Fruit fly (Drosophila melanogaster) whole organism, pupa: ENCODE data around the gene CG6142.

Experiments used
- CG10348 ChIP-seq: fragments of 200-800 bp; sonication (Bioruptor generic); IDR thresholded peaks from 2 replicates; pipeline ENCODE4 v1.3.6; 2022; ENCODE audit warnings: missing biosample characterization, missing genetic modification characterization
- CG12605 ChIP-seq: fragments of 200-800 bp; sonication (Bioruptor generic); IDR thresholded peaks from 2 replicates; pipeline ENCODE4 v1.3.6; 2022; ENCODE audit warnings: missing biosample characterization, missing genetic modification characterization
- CG13204 ChIP-seq: fragments of 200-800 bp; sonication (Bioruptor generic); optimal IDR thresholded peaks from 2 replicates; lab custom pipeline; 2018; ENCODE audit warnings: missing biosample characterization, mild to moderate bottlenecking, missing genetic modification characterization, moderate library complexity
- CG14655 ChIP-seq: fragments of 200-800 bp; sonication (Bioruptor generic); optimal IDR thresholded peaks from 3 replicates; lab custom pipeline; 2017; ENCODE audit warnings: mild to moderate bottlenecking, missing biosample characterization, missing genetic modification reagents, missing genetic modification characterization
- CG15710 ChIP-seq: fragments of 200-800 bp; sonication (Bioruptor generic); optimal IDR thresholded peaks from 2 replicates; lab custom pipeline; 2018; ENCODE audit warnings: missing biosample characterization, mild to moderate bottlenecking, missing genetic modification characterization, moderate library complexity
- CG17806 ChIP-seq: fragments of 200-800 bp; sonication (Bioruptor generic); optimal IDR thresholded peaks from 2 replicates; lab custom pipeline; 2018; ENCODE audit warnings: missing biosample characterization, mild to moderate bottlenecking, missing genetic modification characterization, moderate library complexity
- CG32121 ChIP-seq: fragments of 200-800 bp; sonication (Bioruptor generic); IDR thresholded peaks from 2 replicates; pipeline ENCODE4 v1.3.6; 2022; ENCODE audit warnings: missing biosample characterization, missing genetic modification characterization
- CG34367 ChIP-seq: fragments of 200-800 bp; sonication (Bioruptor generic); optimal IDR thresholded peaks from 2 replicates; lab custom pipeline; 2018; ENCODE audit warnings: missing biosample characterization, mild to moderate bottlenecking, missing genetic modification characterization
- CG4496 ChIP-seq: fragments of 200-800 bp; sonication (Bioruptor generic); IDR thresholded peaks from 3 replicates; pipeline ENCODE4 v1.3.6; 2022; ENCODE audit warnings: missing biosample characterization, missing genetic modification characterization
- CG8159 ChIP-seq: fragments of 200-800 bp; sonication (Bioruptor generic); optimal IDR thresholded peaks from 3 replicates; lab custom pipeline; 2018; ENCODE audit warnings: missing biosample characterization, mild to moderate bottlenecking, missing genetic modification characterization, moderate library complexity
- CG8301 ChIP-seq: fragments of 200-800 bp; sonication (Bioruptor generic); optimal IDR thresholded peaks from 2 replicates; lab custom pipeline; 2018; ENCODE audit warnings: missing biosample characterization, mild to moderate bottlenecking, missing genetic modification characterization
- CG9948 ChIP-seq: fragments of 200-800 bp; sonication (Bioruptor generic); optimal IDR thresholded peaks from 2 replicates; lab custom pipeline; 2018; ENCODE audit warnings: missing biosample characterization, mild to moderate bottlenecking, missing genetic modification characterization, moderate library complexity
- D1 ChIP-seq: fragments of 200-800 bp; sonication (Bioruptor generic); optimal IDR thresholded peaks from 2 replicates; lab custom pipeline; 2018; ENCODE audit warnings: missing biosample characterization, mild to moderate bottlenecking, missing genetic modification characterization, moderate library complexity
- EcR ChIP-seq: fragments of 200-800 bp; sonication (Bioruptor generic); optimal IDR thresholded peaks from 3 replicates; lab custom pipeline; 2019; ENCODE audit warnings: missing biosample characterization, missing genetic modification characterization, mild to moderate bottlenecking, moderate library complexity, missing genetic modification reagents
- Ets98B ChIP-seq: fragments of 200-800 bp; sonication (Bioruptor generic); IDR thresholded peaks from 2 replicates; pipeline ENCODE4 v1.3.6; 2022; ENCODE audit warnings: missing biosample characterization, missing genetic modification characterization
- Pif1A ChIP-seq: fragments of 200-800 bp; sonication (Bioruptor generic); optimal IDR thresholded peaks from 3 replicates; lab custom pipeline; 2016; ENCODE audit warnings: missing biosample characterization, missing genetic modification characterization
- Pif1B ChIP-seq: fragments of 200-800 bp; sonication (Bioruptor generic); optimal IDR thresholded peaks from 3 replicates; lab custom pipeline; 2016; ENCODE audit warnings: missing biosample characterization, missing genetic modification characterization
- Snoo ChIP-seq: fragments of 200-800 bp; sonication (Bioruptor generic); optimal IDR thresholded peaks from 3 replicates; lab custom pipeline; 2017; ENCODE audit warnings: missing biosample characterization, mild to moderate bottlenecking, missing genetic modification characterization, inconsistent platforms
- fd96Ca ChIP-seq: fragments of 200-800 bp; sonication (Bioruptor generic); IDR thresholded peaks from 3 replicates; pipeline ENCODE4 v1.3.6; 2022; ENCODE audit warnings: missing biosample characterization, missing genetic modification characterization
- gl ChIP-seq: fragments of 200-800 bp; sonication (Bioruptor generic); optimal IDR thresholded peaks from 2 replicates; lab custom pipeline; 2018; ENCODE audit warnings: missing biosample characterization, mild to moderate bottlenecking, missing genetic modification characterization
- rn ChIP-seq: fragments of 200-800 bp; sonication (Bioruptor generic); IDR thresholded peaks from 2 replicates; pipeline ENCODE4 v1.3.6; 2022; ENCODE audit warnings: missing biosample characterization, missing genetic modification characterization

Gene CG6142

DNA sequence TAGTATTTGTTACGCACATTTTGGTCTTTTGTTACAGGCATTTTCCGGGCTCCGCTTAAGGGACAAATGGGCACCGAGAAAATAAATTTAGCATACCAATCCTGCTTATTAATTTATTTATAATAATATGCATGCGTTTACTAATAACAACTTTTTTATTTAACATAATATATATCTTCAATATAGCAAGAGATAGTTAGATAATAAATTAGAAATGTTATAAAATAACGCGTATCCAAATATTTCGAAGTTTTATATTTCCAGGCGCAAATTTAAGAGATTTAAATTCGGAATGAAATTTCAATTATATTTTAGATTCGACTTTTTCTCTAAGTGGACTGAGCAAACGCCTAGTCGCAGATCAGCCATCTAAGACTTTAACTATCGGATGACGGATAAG lies 10.1 kb upstream of the CG6142 start:
- TF ChIP-seq CG32121 (GFP tag; lab: Robert Waterston, UW) (no peak), CG8159 (tag; lab: Kevin White, UChicago) (no peak)

DNA sequence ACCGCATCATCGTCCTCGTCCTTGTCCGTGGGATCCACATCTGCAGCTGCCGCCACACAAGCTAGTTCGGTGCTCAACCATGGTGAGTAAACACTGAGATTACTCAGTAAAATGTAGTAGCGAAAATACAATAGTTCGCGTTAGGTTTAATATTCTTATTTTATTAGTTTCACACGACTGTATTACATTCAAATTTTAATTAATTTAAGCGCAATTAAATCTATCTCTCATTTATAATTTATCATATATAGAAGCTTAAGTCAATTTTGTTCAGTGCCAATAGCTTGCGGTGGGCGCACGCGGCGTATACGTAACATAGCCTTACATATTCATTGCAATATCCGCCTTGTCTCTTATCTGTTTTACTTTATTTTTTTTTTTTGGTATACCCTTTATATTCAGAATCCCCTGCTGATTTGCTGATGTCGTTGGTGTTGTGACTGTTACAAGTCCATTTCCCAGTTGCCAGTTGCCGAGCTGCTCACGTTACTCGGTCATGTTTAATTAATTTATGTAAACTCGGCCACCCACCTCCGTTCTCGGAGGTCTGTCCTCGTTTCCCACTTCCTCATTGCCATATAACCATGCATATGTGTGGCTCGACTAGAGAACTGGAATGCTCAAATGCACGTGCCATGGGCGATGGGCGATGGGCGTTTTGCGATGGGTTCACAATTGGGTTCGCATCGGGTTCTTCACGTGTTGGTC lies 8.2 kb upstream of the CG6142 start:
- TF ChIP-seq CG13204 (GFP tag; lab: Kevin White, UChicago) (no peak), EcR (GFP tag; lab: Kevin White, UChicago) (no peak), Ets98B (peak; percentile 54), CG4496 (0 out of 3 replicates have a peak, but pooled peaks have one; percentile 39), fd96Ca (GFP tag; lab: Robert Waterston, UW) (0 out of 3 replicates have a peak, but pooled peaks have one; percentile 27), CG14655 (GFP tag; lab: Kevin White, UChicago) (peak; percentile 28), CG15710 (tag; lab: Kevin White, UChicago) (no peak), CG8301 (peak; percentile 13), CG10348 (no peak), Pif1B (GFP tag; lab: Kevin White, UChicago) (peak; percentile 9), CG32121 (GFP tag; lab: Robert Waterston, UW) (peak; percentile 47)

DNA sequence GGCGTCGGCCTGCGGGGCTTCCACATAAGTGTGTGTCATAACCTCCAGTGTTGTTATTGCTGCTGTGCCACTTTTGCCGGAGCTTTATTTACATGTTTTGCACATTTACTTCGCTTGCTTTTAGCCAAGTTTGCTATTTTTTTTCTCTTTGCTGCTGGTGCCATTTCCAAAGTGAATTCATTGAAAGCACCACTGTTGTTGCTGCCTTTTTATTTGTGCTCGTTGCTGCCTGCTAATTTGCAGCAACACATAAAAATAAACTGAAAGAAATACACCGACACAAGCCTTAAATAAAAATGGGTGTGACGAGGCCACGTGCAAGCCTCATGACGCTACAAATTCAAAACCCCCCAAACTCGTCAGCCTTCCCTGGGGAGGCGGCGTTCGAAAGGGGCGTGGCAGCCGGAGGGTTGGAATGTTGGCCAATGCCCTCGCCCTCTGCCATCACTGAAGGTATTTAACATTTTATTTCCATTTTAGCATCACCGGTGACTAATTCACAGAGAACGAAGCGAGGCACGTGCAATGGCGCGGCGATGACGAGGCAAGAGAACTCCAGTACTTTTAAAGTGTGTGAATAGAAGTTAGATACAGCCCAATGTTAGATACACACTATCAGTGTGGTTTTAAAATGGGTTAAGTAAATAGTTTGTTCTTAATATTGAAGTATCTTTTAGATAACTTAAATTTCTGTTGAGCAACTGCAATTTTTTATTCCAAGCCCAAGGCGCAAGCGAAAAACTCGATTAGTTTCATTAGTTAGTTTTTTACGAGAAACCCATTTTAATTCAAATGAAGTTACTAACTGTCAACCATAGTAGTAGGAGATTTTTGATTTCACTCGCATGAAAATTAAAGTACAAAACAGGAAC lies 6.9 kb upstream of the CG6142 start, which contains the start of gene CG14556:
CG14556 (plus strand) TSS at position 822 of the 872 bp plus-strand sequence.
- TF ChIP-seq EcR (GFP tag; lab: Kevin White, UChicago) (peak; percentile 27), CG32121 (GFP tag; lab: Robert Waterston, UW) (no peak), CG15710 (tag; lab: Kevin White, UChicago) (no peak), D1 (no peak)
- TF ChIP-seq, all 21 proteins: peak for 1

DNA sequence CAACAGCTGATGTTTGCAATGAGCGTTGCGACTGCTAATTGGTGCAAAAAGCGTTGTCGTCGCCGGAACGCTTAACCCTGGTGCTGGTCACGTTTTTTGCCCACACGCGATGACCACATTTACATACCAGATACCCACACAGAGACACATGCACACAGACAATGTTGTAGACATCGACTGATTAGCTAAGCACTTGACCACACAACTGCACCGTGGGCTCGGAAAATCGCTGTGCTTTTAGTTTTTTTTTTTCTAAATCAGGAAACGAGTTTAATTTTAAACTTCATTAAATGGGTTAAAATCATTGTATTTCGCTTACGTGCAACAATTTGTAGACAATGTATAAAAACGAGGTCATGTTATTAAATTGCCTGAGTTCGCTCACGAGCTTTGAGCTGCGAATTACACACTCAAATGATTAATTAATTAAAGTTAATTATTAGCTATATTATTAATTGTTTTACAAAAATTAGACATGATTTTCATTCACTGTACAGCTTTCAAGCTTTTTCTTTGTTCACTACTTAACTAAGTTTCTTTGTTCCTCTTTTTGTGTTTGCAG lies 4.4 kb upstream of the CG6142 start:
- TF ChIP-seq CG8159 (tag; lab: Kevin White, UChicago) = no peak
- TF ChIP-seq CG8301 = peak; percentile 4
- no peak for TF ChIP-seq D1
- TF ChIP-seq EcR (GFP tag; lab: Kevin White, UChicago) = no peak
- no peak for TF ChIP-seq CG34367
- TF ChIP-seq CG32121 (GFP tag; lab: Robert Waterston, UW) = peak; percentile 59; the same call in 1 of the 2 replicates
- no peak for TF ChIP-seq CG17806 (tag; lab: Kevin White, UChicago)
- TF ChIP-seq fd96Ca (GFP tag; lab: Robert Waterston, UW) = 0 out of 3 replicates have a peak, but pooled peaks have one; percentile 41
- TF ChIP-seq Ets98B = peak; percentile 41
- no peak for TF ChIP-seq gl
- no peak for TF ChIP-seq Pif1A (GFP tag; lab: Kevin White, UChicago)
- TF ChIP-seq CG14655 (GFP tag; lab: Kevin White, UChicago) = no peak
- TF ChIP-seq rn (GFP tag; lab: Robert Waterston, UW) = no peak
- TF ChIP-seq CG4496 = peak; percentile 58; the same call in 2 of the 3 replicates
- no peak for TF ChIP-seq CG15710 (tag; lab: Kevin White, UChicago)
- no peak for TF ChIP-seq Snoo (tag; lab: Kevin White, UChicago)
- no peak for TF ChIP-seq Pif1B (GFP tag; lab: Kevin White, UChicago)
- TF ChIP-seq CG9948 (tag; lab: Kevin White, UChicago) = no peak
- no peak for TF ChIP-seq CG10348
- no peak for TF ChIP-seq CG13204 (GFP tag; lab: Kevin White, UChicago)
- TF ChIP-seq CG12605 (GFP tag; lab: Robert Waterston, UW) = no peak

DNA sequence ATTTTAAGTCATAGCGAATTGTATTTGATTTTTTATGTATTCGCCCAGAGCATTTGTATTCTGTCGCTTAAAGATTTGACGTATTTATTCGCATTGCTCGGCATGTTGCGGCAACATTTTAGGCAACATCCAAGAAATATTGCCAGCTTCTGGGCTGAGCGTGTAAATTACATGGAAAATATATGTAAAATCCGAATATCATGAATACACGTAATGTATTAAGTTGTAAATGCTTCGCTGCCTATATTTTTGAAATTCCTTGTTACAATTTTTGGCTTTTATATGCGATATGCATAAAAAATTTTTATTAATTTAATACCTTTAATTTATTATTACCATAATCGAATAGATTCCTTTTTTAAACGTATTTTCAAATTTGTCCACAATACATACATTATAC lies 3.3 kb upstream of the CG6142 start:
- no peak for TF ChIP-seq CG8159 (tag; lab: Kevin White, UChicago)
- peak; percentile 60 for TF ChIP-seq D1

DNA sequence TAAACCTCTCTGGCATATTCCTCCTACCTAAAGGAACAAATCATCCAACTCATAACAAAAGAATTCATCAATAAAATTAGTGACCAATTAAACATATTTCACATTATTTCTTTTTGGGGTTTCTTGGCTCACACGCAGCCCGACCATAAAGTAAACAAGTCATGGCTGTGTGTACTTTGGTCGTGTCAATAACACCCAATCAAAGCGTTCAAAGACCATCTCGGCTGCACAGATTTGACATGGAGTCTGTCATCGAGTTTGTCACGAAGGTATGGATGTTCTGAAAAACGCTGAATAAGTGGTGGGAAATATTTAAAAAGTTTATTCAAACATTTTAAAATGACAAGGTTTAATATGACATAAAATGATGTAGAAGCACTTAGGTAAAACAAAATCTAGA lies 2.4 kb upstream of the CG6142 start:
- TF ChIP-seq fd96Ca (GFP tag; lab: Robert Waterston, UW) (no peak), CG8159 (tag; lab: Kevin White, UChicago) (no peak), gl (no peak), Ets98B (no peak), CG8301 (no peak), CG34367 (no peak), CG12605 (GFP tag; lab: Robert Waterston, UW) (no peak), CG14655 (GFP tag; lab: Kevin White, UChicago) (no peak), CG9948 (tag; lab: Kevin White, UChicago) (no peak), Snoo (tag; lab: Kevin White, UChicago) (no peak)
